Worm (Caenorhabditis elegans) whole organism, young adult: ENCODE results near the gene riok-3.
A peak's percentile ranks its signal among the peaks of the same experiment; 100 is the strongest.

Source experiments
- B0035.1 ChIP-seq: sonication (generic microtip); optimal IDR thresholded peaks from 2 replicates; lab custom pipeline; 2016; ENCODE audit warnings: missing genetic modification characterization, mild to moderate bottlenecking, missing compliant biosample characterization, missing genotype, missing genetic modification reagents
- B0336.3 ChIP-seq: fragments of 200-800 bp; sonication (Bioruptor generic); IDR thresholded peaks from 2 replicates; pipeline ENCODE4 v1.3.6; 2022; ENCODE audit warnings: missing genetic modification characterization, missing compliant biosample characterization
- D2030.7 ChIP-seq: fragments of 200-800 bp; sonication (Bioruptor generic); IDR thresholded peaks from 2 replicates; pipeline ENCODE4 v1.3.6; 2022; ENCODE audit warnings: missing genetic modification reagents, missing genetic modification characterization, missing compliant biosample characterization
- F23B12.7 ChIP-seq: sonication (generic microtip); optimal IDR thresholded peaks from 2 replicates; lab custom pipeline; 2017; ENCODE audit warnings: missing genetic modification characterization, mild to moderate bottlenecking, missing compliant biosample characterization, antibody characterized with exemption, moderate library complexity; ENCODE audit not compliant: insufficient read depth
- F33H1.4 ChIP-seq: fragments of 200-800 bp; sonication (Bioruptor generic); IDR thresholded peaks from 2 replicates; pipeline ENCODE4 v1.3.6; 2022; ENCODE audit warnings: missing genetic modification reagents, missing genetic modification characterization, missing compliant biosample characterization
- F49E8.2 ChIP-seq: sonication (generic microtip); optimal IDR thresholded peaks from 3 replicates; lab custom pipeline; 2017; ENCODE audit warnings: missing genetic modification characterization, mild to moderate bottlenecking, missing compliant biosample characterization, antibody characterized with exemption, moderate library complexity; ENCODE audit not compliant: insufficient read depth
- F55B11.4 ChIP-seq: sonication (generic microtip); optimal IDR thresholded peaks from 2 replicates; lab custom pipeline; 2016; ENCODE audit warnings: missing compliant biosample characterization, missing genetic modification characterization, borderline replicate concordance; ENCODE audit not compliant: insufficient read depth
- T26A5.8 ChIP-seq: sonication (generic microtip); optimal IDR thresholded peaks from 2 replicates; lab custom pipeline; 2016; ENCODE audit warnings: missing genetic modification characterization, missing compliant biosample characterization
- Y53G8AR.9 ChIP-seq: fragments of 200-800 bp; sonication (Bioruptor generic); conservative IDR thresholded peaks from 2 replicates; pipeline ENCODE4 v1.3.6; 2022; ENCODE audit warnings: missing genetic modification reagents, missing genetic modification characterization, missing compliant biosample characterization
- Y67H2A.10 ChIP-seq: fragments of 200-800 bp; sonication (Bioruptor generic); conservative IDR thresholded peaks from 2 replicates; pipeline ENCODE4 v1.3.6; 2022; ENCODE audit warnings: missing genetic modification reagents, missing genetic modification characterization, missing compliant biosample characterization
- ZK185.1 ChIP-seq: sonication (generic microtip); optimal IDR thresholded peaks from 2 replicates; lab custom pipeline; 2016; ENCODE audit warnings: mild to moderate bottlenecking, missing genetic modification characterization, missing compliant biosample characterization; ENCODE audit not compliant: poor library complexity, severe bottlenecking
- akir-1 ChIP-seq: fragments of 200-800 bp; sonication (Bioruptor generic); optimal IDR thresholded peaks from 2 replicates; lab custom pipeline; 2018; ENCODE audit warnings: mild to moderate bottlenecking, missing genetic modification characterization, moderate library complexity, missing compliant biosample characterization
- attf-6 ChIP-seq: fragments of 200-800 bp; sonication (Bioruptor generic); IDR thresholded peaks from 2 replicates; pipeline ENCODE4 v1.3.6; 2022; ENCODE audit warnings: missing genetic modification reagents, missing genetic modification characterization, missing compliant biosample characterization
- ceh-27 ChIP-seq: fragments of 200-800 bp; sonication (Bioruptor generic); optimal IDR thresholded peaks from 2 replicates; lab custom pipeline; 2018; ENCODE audit warnings: mild to moderate bottlenecking, missing genetic modification characterization, moderate library complexity, missing compliant biosample characterization
- ceh-40 ChIP-seq: fragments of 200-800 bp; sonication (Bioruptor generic); IDR thresholded peaks from 2 replicates; pipeline ENCODE4 v1.3.6; 2022; ENCODE audit warnings: missing genetic modification characterization, missing compliant biosample characterization
- ceh-79 ChIP-seq: sonication (generic microtip); optimal IDR thresholded peaks from 2 replicates; lab custom pipeline; 2017; ENCODE audit warnings: mild to moderate bottlenecking, missing genetic modification characterization, missing compliant biosample characterization
- dpl-1 ChIP-seq: fragments of 150-350 bp; optimal IDR thresholded peaks from 2 replicates; lab custom pipeline; 2014; ENCODE audit warnings: missing biosample characterization, missing genetic modification reagents, missing genetic modification characterization
- efl-1 ChIP-seq: fragments of 150-350 bp; optimal IDR thresholded peaks from 2 replicates; lab custom pipeline; 2014; ENCODE audit warnings: missing biosample characterization, missing genetic modification reagents, missing genetic modification characterization
- ekl-4 ChIP-seq: fragments of 200-800 bp; sonication (Bioruptor generic); IDR thresholded peaks from 2 replicates; pipeline ENCODE4 v1.3.6; 2022; ENCODE audit warnings: missing genetic modification reagents, missing genetic modification characterization, missing compliant biosample characterization
- ets-4 ChIP-seq: fragments of 200-800 bp; sonication (Bioruptor generic); optimal IDR thresholded peaks from 2 replicates; lab custom pipeline; 2018; ENCODE audit warnings: mild to moderate bottlenecking, missing genetic modification characterization, missing compliant biosample characterization
- hlh-26 ChIP-seq: fragments of 200-800 bp; sonication (Bioruptor generic); conservative IDR thresholded peaks from 2 replicates; pipeline ENCODE4 v1.3.6; 2022; ENCODE audit warnings: missing genetic modification reagents, missing genetic modification characterization, missing compliant biosample characterization
- lin-26 ChIP-seq: fragments of 200-800 bp; sonication (Bioruptor generic); IDR thresholded peaks from 2 replicates; pipeline ENCODE4 v1.3.6; 2022; ENCODE audit warnings: missing genetic modification reagents, missing genetic modification characterization, missing compliant biosample characterization
- lin-40 ChIP-seq: sonication (generic microtip); optimal IDR thresholded peaks from 2 replicates; lab custom pipeline; 2016; ENCODE audit warnings: missing genetic modification characterization, mild to moderate bottlenecking, missing compliant biosample characterization, missing genotype, missing genetic modification reagents
- lin-54 ChIP-seq: fragments of 200-800 bp; sonication (Bioruptor generic); optimal IDR thresholded peaks from 2 replicates; lab custom pipeline; 2018; ENCODE audit warnings: mild to moderate bottlenecking, missing genetic modification characterization, missing compliant biosample characterization
- lsl-1 ChIP-seq: fragments of 200-800 bp; sonication (Bioruptor generic); optimal IDR thresholded peaks from 2 replicates; lab custom pipeline; 2018; ENCODE audit warnings: mild to moderate bottlenecking, missing genetic modification characterization, moderate library complexity, missing compliant biosample characterization
- lsy-27 ChIP-seq: sonication (generic microtip); optimal IDR thresholded peaks from 2 replicates; lab custom pipeline; 2017; ENCODE audit warnings: missing genetic modification characterization, mild to moderate bottlenecking, missing compliant biosample characterization, antibody characterized with exemption, missing genotype, borderline replicate concordance; ENCODE audit not compliant: insufficient read depth
- madf-10 ChIP-seq: sonication (generic microtip); optimal IDR thresholded peaks from 2 replicates; lab custom pipeline; 2016; ENCODE audit warnings: mild to moderate bottlenecking, missing genetic modification characterization, missing compliant biosample characterization
- madf-6 ChIP-seq: fragments of 200-800 bp; sonication (Bioruptor generic); IDR thresholded peaks from 2 replicates; pipeline ENCODE4 v1.3.6; 2022; ENCODE audit warnings: missing genetic modification reagents, missing genetic modification characterization, missing compliant biosample characterization
- mel-28 ChIP-seq: sonication (generic microtip); optimal IDR thresholded peaks from 2 replicates; lab custom pipeline; 2016; ENCODE audit warnings: borderline replicate concordance, mild to moderate bottlenecking, missing genetic modification characterization, missing compliant biosample characterization
- mes-4 ChIP-seq: sonication (generic microtip); optimal IDR thresholded peaks from 2 replicates; lab custom pipeline; 2016; ENCODE audit warnings: missing genotype, missing genetic modification characterization, missing compliant biosample characterization
- nhr-179 ChIP-seq: sonication (generic microtip); optimal IDR thresholded peaks from 2 replicates; lab custom pipeline; 2016; ENCODE audit warnings: mild to moderate bottlenecking, missing genetic modification characterization, missing compliant biosample characterization
- nhr-27 ChIP-seq: fragments of 200-800 bp; sonication (Bioruptor generic); optimal IDR thresholded peaks from 2 replicates; lab custom pipeline; 2018; ENCODE audit warnings: mild to moderate bottlenecking, missing genetic modification characterization, moderate library complexity, missing compliant biosample characterization
- pha-4 ChIP-seq: fragments of 150-350 bp; sonication (generic microtip); optimal IDR thresholded peaks from 2 replicates; lab custom pipeline; 2014; ENCODE audit warnings: missing biosample characterization, missing genetic modification reagents, missing genetic modification characterization
- rec-8 ChIP-seq, 2 experiments: sonication (generic microtip); optimal IDR thresholded peaks; 2 replicates each; lab custom pipeline; 2016; ENCODE audit warnings: mild to moderate bottlenecking in 2 of 2, missing genetic modification characterization in 2 of 2, missing genetic modification reagents in 2 of 2, missing genotype in 2 of 2, missing biosample characterization in 1 of 2, missing compliant biosample characterization in 1 of 2, moderate library complexity in 1 of 2
- sdz-38 ChIP-seq: sonication (generic microtip); optimal IDR thresholded peaks from 2 replicates; lab custom pipeline; 2016; ENCODE audit warnings: missing genotype, missing genetic modification characterization, missing compliant biosample characterization
- snpc-1.3 ChIP-seq: sonication (generic microtip); optimal IDR thresholded peaks from 2 replicates; lab custom pipeline; 2017; ENCODE audit warnings: missing genetic modification characterization, mild to moderate bottlenecking, missing compliant biosample characterization, antibody characterized with exemption, moderate library complexity, missing genotype, missing genetic modification reagents; ENCODE audit not compliant: insufficient read depth
- snpc-4 ChIP-seq, 5 experiments: fragments of 150-350 bp in 1 of 5; sonication (generic microtip) in 4 of 5; optimal IDR thresholded peaks; 2 replicates each; lab custom pipeline; 2014 to 2018; ENCODE audit warnings: missing genetic modification characterization in 5 of 5, missing biosample characterization in 3 of 5, antibody characterized with exemption in 2 of 5, mild to moderate bottlenecking in 2 of 5, missing compliant biosample characterization in 2 of 5, missing genotype in 2 of 5, moderate library complexity in 2 of 5, missing genetic modification reagents in 1 of 5
- tlf-1 ChIP-seq: fragments of 200-800 bp; sonication (Bioruptor generic); optimal IDR thresholded peaks from 2 replicates; lab custom pipeline; 2018; ENCODE audit warnings: mild to moderate bottlenecking, missing genetic modification characterization, missing compliant biosample characterization
- unc-130 ChIP-seq: sonication (generic microtip); optimal IDR thresholded peaks from 2 replicates; lab custom pipeline; 2016; ENCODE audit warnings: missing genetic modification reagents, missing genetic modification characterization, missing compliant biosample characterization
- unc-62 ChIP-seq: fragments of 150-350 bp; optimal IDR thresholded peaks from 2 replicates; lab custom pipeline; 2014; ENCODE audit warnings: missing biosample characterization, missing genetic modification reagents, missing genetic modification characterization
- zfh-2 ChIP-seq: fragments of 200-800 bp; sonication (Bioruptor generic); conservative IDR thresholded peaks from 2 replicates; pipeline ENCODE4 v1.3.6; 2022; ENCODE audit warnings: missing genetic modification reagents, missing genetic modification characterization, missing compliant biosample characterization
- zim-3 ChIP-seq: sonication (generic microtip); optimal IDR thresholded peaks from 2 replicates; lab custom pipeline; 2017; ENCODE audit warnings: mild to moderate bottlenecking, missing genetic modification characterization, moderate library complexity, missing compliant biosample characterization
- ztf-22 ChIP-seq: fragments of 200-800 bp; sonication (Bioruptor generic); optimal IDR thresholded peaks from 2 replicates; lab custom pipeline; 2018; ENCODE audit warnings: mild to moderate bottlenecking, missing genetic modification characterization, moderate library complexity, missing compliant biosample characterization
- ztf-26 ChIP-seq: sonication (generic microtip); optimal IDR thresholded peaks from 2 replicates; lab custom pipeline; 2017; ENCODE audit warnings: missing genetic modification characterization, missing compliant biosample characterization
- ztf-28 ChIP-seq: fragments of 200-800 bp; sonication (Bioruptor generic); IDR thresholded peaks from 2 replicates; pipeline ENCODE4 v1.3.6; 2022; ENCODE audit warnings: missing genetic modification reagents, missing genetic modification characterization, missing compliant biosample characterization
- ztf-3 ChIP-seq: fragments of 200-800 bp; sonication (Bioruptor generic); optimal IDR thresholded peaks from 2 replicates; lab custom pipeline; 2018; ENCODE audit warnings: mild to moderate bottlenecking, missing genetic modification characterization, missing compliant biosample characterization

Gene riok-3

DNA sequence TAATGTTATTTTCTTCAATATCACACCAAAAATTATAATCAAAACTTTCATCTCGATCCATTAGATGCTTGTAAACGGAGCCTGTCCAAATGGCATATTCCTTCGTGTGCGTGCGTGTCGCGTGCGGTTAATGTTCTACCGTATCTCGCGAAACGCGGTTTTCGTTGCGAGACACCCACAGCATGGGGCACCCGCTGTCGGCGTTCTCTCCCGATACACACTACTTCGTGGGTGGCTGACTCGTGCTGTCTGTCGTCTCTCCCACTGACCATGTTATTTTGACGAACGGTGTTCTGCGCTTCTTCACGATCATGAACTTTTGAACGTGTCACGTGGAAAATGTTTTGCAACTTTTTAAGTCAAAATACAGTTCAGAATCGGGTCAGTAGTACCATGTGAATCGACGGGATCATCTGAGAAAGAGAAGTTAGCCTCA is 39.3 kb downstream of the riok-3 start (continued):
- TF ChIP-seq F55B11.4 (tag; lab: Kevin White, UChicago) (no peak), Y53G8AR.9 (GFP tag; lab: Robert Waterston, UW) (peak; percentile 98), unc-130 (GFP tag; lab: Kevin White, UChicago) (peak; percentile 3), efl-1 (GFP tag; lab: Kevin White, UChicago) (no peak), ztf-28 (peak; percentile 84; the same call in 1 of the 2 replicates), nhr-27 (tag; lab: Kevin White, UChicago) (peak; percentile 92), ekl-4 (peak; percentile 99), madf-10 (tag; lab: Kevin White, UChicago) (peak; percentile 94), ztf-26 (tag; lab: Kevin White, UChicago) (peak; percentile 98), nhr-179 (tag; lab: Kevin White, UChicago) (no peak), D2030.7 (GFP tag; lab: Robert Waterston, UW) (0 out of 2 replicates have a peak, but pooled peaks have one; percentile 16), akir-1 (peak; percentile 92), snpc-4 (GFP tag; optimal IDR thresholded peaks at IDR 0.05; lab: Kevin White, UChicago) (peak; percentile 43), snpc-4 (tag; optimal IDR thresholded peaks at IDR 0.05; lab: Kevin White, UChicago) (peak in 3 of 4 experiments; percentile 57 to 84 (median 83)), B0035.1 (tag; lab: Kevin White, UChicago) (peak; percentile 90), ets-4 (peak; percentile 98), lin-40 (tag; lab: Kevin White, UChicago) (peak; percentile 98), zim-3 (tag; lab: Kevin White, UChicago) (peak; percentile 94), ZK185.1 (peak; percentile 90), F23B12.7 (tag; lab: Kevin White, UChicago) (no peak), lsy-27 (no peak), zfh-2 (peak; percentile 99), sdz-38 (tag; lab: Kevin White, UChicago) (no peak), ztf-22 (GFP tag; lab: Kevin White, UChicago) (peak; percentile 97), dpl-1 (GFP tag; lab: Kevin White, UChicago) (peak; percentile 19), hlh-26 (GFP tag; lab: Robert Waterston, UW) (no peak), ceh-27 (GFP tag; lab: Kevin White, UChicago) (peak; percentile 98), lin-26 (GFP tag; lab: Robert Waterston, UW) (peak; percentile 91), pha-4 (tag; lab: Kevin White, UChicago) (peak; percentile 95), attf-6 (GFP tag; lab: Robert Waterston, UW) (peak; percentile 44; the same call in 1 of the 2 replicates), lsl-1 (GFP tag; lab: Kevin White, UChicago) (peak; percentile 29), ztf-3 (GFP tag; lab: Kevin White, UChicago) (peak; percentile 97), Y67H2A.10 (GFP tag; lab: Robert Waterston, UW) (peak; percentile 99), madf-6 (GFP tag; lab: Robert Waterston, UW) (peak; percentile 66), ceh-79 (tag; lab: Kevin White, UChicago) (peak; percentile 77), F33H1.4 (GFP tag; lab: Robert Waterston, UW) (peak; percentile 91), B0336.3 (GFP tag; lab: Robert Waterston, UW) (peak; percentile 99), unc-62 (peak; percentile 37), tlf-1 (GFP tag; lab: Kevin White, UChicago) (peak; percentile 97), mes-4 (no peak), rec-8 (tag; optimal IDR thresholded peaks at IDR 0.05; lab: Kevin White, UChicago) (no peak), mel-28 (tag; lab: Kevin White, UChicago) (peak; percentile 56), snpc-1.3 (peak; percentile 21), F49E8.2 (tag; lab: Kevin White, UChicago) (no peak), lin-54 (GFP tag; lab: Kevin White, UChicago) (peak; percentile 95), T26A5.8 (tag; lab: Kevin White, UChicago) (no peak), ceh-40 (GFP tag; lab: Robert Waterston, UW) (peak; percentile 79)
